Fruit fly (Drosophila melanogaster) whole organism, embryonic: ENCODE results near the gene CG1738.

Experiments
- BEAF-32 ChIP-seq: fragments of 200-800 bp; sonication (Bioruptor generic); optimal IDR thresholded peaks from 3 replicates; lab custom pipeline; 2017; ENCODE audit warnings: missing biosample characterization, missing genetic modification characterization, mild to moderate bottlenecking, moderate library complexity, missing genetic modification reagents
- CG10147 ChIP-seq: fragments of 200-800 bp; sonication (Bioruptor generic); optimal IDR thresholded peaks from 2 replicates; lab custom pipeline; 2019; ENCODE audit warnings: missing biosample characterization, mild to moderate bottlenecking, missing genetic modification characterization, moderate library complexity
- CG10959 ChIP-seq: fragments of 200-800 bp; sonication (Bioruptor generic); IDR thresholded peaks from 2 replicates; pipeline ENCODE4 v1.3.6; 2022; ENCODE audit warnings: missing biosample characterization, missing genetic modification characterization
- CG11247 ChIP-seq: fragments of 200-800 bp; sonication (Bioruptor generic); IDR thresholded peaks from 2 replicates; pipeline ENCODE4 v1.3.6; 2022; ENCODE audit warnings: missing biosample characterization, missing genetic modification characterization
- CG12236 ChIP-seq: fragments of 200-800 bp; sonication (Bioruptor generic); optimal IDR thresholded peaks from 2 replicates; lab custom pipeline; 2016; ENCODE audit warnings: missing biosample characterization, missing genetic modification characterization
- CG14860 ChIP-seq: fragments of 200-800 bp; sonication (Bioruptor generic); IDR thresholded peaks from 3 replicates; pipeline ENCODE4 v1.3.6; 2022; ENCODE audit warnings: missing biosample characterization, missing genetic modification characterization; ENCODE audit not compliant: partially characterized antibody
- CG15073 ChIP-seq: fragments of 200-800 bp; sonication (Bioruptor generic); optimal IDR thresholded peaks from 2 replicates; lab custom pipeline; 2016; ENCODE audit warnings: missing biosample characterization, missing genetic modification characterization
- CG15479 ChIP-seq: fragments of 200-800 bp; sonication (Bioruptor generic); optimal IDR thresholded peaks from 3 replicates; lab custom pipeline; 2019; ENCODE audit warnings: missing biosample characterization, mild to moderate bottlenecking, missing genetic modification characterization, moderate library complexity
- CG18011 ChIP-seq: fragments of 200-800 bp; sonication (Bioruptor generic); optimal IDR thresholded peaks from 2 replicates; lab custom pipeline; 2017; ENCODE audit warnings: missing biosample characterization, missing genetic modification characterization, mild to moderate bottlenecking, moderate library complexity, missing genotype
- CG18619 ChIP-seq: fragments of 200-800 bp; sonication (Bioruptor generic); optimal IDR thresholded peaks from 3 replicates; lab custom pipeline; 2017; ENCODE audit warnings: missing biosample characterization, mild to moderate bottlenecking, missing genetic modification characterization
- CG2712 ChIP-seq: fragments of 200-800 bp; optimal IDR thresholded peaks from 3 replicates; lab custom pipeline; 2019; ENCODE audit warnings: missing biosample characterization, mild to moderate bottlenecking, missing genetic modification characterization, moderate library complexity
- CG6765 ChIP-seq: fragments of 200-800 bp; sonication (Bioruptor generic); optimal IDR thresholded peaks from 3 replicates; lab custom pipeline; 2017; ENCODE audit warnings: missing biosample characterization, mild to moderate bottlenecking, missing genetic modification characterization
- CG7556 ChIP-seq: fragments of 200-800 bp; sonication (Bioruptor generic); optimal IDR thresholded peaks from 2 replicates; lab custom pipeline; 2017; ENCODE audit warnings: missing biosample characterization, mild to moderate bottlenecking, missing genetic modification characterization
- CG7839 ChIP-seq: fragments of 200-800 bp; sonication (Bioruptor generic); optimal IDR thresholded peaks from 3 replicates; lab custom pipeline; 2018; ENCODE audit warnings: missing biosample characterization, mild to moderate bottlenecking, missing genetic modification characterization, moderate library complexity
- CG8290 ChIP-seq, 3 experiments: fragments of 200-800 bp; sonication (Bioruptor generic); optimal IDR thresholded peaks; 2 replicates each; lab custom pipeline; 2016 to 2019; ENCODE audit warnings: missing biosample characterization in 3 of 3, missing genetic modification characterization in 3 of 3, mild to moderate bottlenecking in 2 of 3, moderate library complexity in 1 of 3
- CG9932 ChIP-seq: fragments of 200-800 bp; sonication (Bioruptor generic); IDR thresholded peaks from 2 replicates; pipeline ENCODE4 v1.3.6; 2022; ENCODE audit warnings: missing biosample characterization, missing genetic modification characterization
- CHES-1-like ChIP-seq: fragments of 200-800 bp; sonication (Bioruptor generic); optimal IDR thresholded peaks from 2 replicates; lab custom pipeline; 2016; ENCODE audit warnings: missing biosample characterization, missing genetic modification characterization
- Dip3 ChIP-seq: fragments of 200-800 bp; sonication (Bioruptor generic); optimal IDR thresholded peaks from 3 replicates; lab custom pipeline; 2016; ENCODE audit warnings: missing biosample characterization, missing genetic modification characterization
- Doc3 ChIP-seq: fragments of 200-800 bp; sonication (Bioruptor generic); IDR thresholded peaks from 3 replicates; pipeline ENCODE4 v1.3.6; 2022; ENCODE audit warnings: missing biosample characterization, missing genetic modification characterization; ENCODE audit not compliant: partially characterized antibody
- E2f1 ChIP-seq: fragments of 200-800 bp; sonication (Bioruptor generic); IDR thresholded peaks from 2 replicates; pipeline ENCODE4 v1.3.6; 2022; ENCODE audit warnings: missing biosample characterization, missing genetic modification characterization
- E2f2 ChIP-seq: fragments of 200-800 bp; sonication (Bioruptor generic); IDR thresholded peaks from 2 replicates; pipeline ENCODE4 v1.3.6; 2022; ENCODE audit warnings: missing biosample characterization, missing genetic modification characterization
- ERR ChIP-seq: fragments of 200-800 bp; sonication (Bioruptor generic); optimal IDR thresholded peaks from 2 replicates; lab custom pipeline; 2016; ENCODE audit warnings: missing biosample characterization, missing genetic modification characterization
- Eip74EF ChIP-seq, 2 experiments: fragments of 200-800 bp in 1 of 2; fragments of >200 bp in 1 of 2; sonication (Bioruptor generic) in 1 of 2; optimal IDR thresholded peaks; 2 replicates each; lab custom pipeline; 2017 to 2019; ENCODE audit warnings: missing biosample characterization in 2 of 2, missing genetic modification characterization in 2 of 2, mild to moderate bottlenecking in 1 of 2, moderate library complexity in 1 of 2
- Ets97D ChIP-seq: fragments of 200-800 bp; sonication (Bioruptor generic); optimal IDR thresholded peaks from 3 replicates; lab custom pipeline; 2016; ENCODE audit warnings: missing biosample characterization, missing genetic modification characterization
- HLH3B ChIP-seq: fragments of 200-800 bp; sonication (Bioruptor generic); IDR thresholded peaks from 2 replicates; pipeline ENCODE4 v1.3.6; 2022; ENCODE audit warnings: missing biosample characterization, missing genetic modification characterization
- MESR4 ChIP-seq: fragments of 200-800 bp; sonication (Bioruptor generic); optimal IDR thresholded peaks from 2 replicates; lab custom pipeline; 2018; ENCODE audit warnings: missing biosample characterization, mild to moderate bottlenecking, missing genetic modification characterization, moderate library complexity
- Myb ChIP-seq: fragments of 200-800 bp; sonication (Bioruptor generic); optimal IDR thresholded peaks from 2 replicates; lab custom pipeline; 2016; ENCODE audit warnings: missing biosample characterization, missing genetic modification characterization
- NC2α ChIP-seq: fragments of 200-800 bp; sonication (Bioruptor generic); optimal IDR thresholded peaks from 2 replicates; lab custom pipeline; 2016; ENCODE audit warnings: missing biosample characterization, missing genetic modification characterization
- Sox100B ChIP-seq: fragments of 200-800 bp; sonication (Bioruptor generic); optimal IDR thresholded peaks from 3 replicates; lab custom pipeline; 2018; ENCODE audit warnings: missing biosample characterization, mild to moderate bottlenecking, missing genetic modification characterization
- Usf ChIP-seq: fragments of 200-800 bp; sonication (Bioruptor generic); optimal IDR thresholded peaks from 2 replicates; lab custom pipeline; 2017; ENCODE audit warnings: missing genotype, missing biosample characterization, missing genetic modification characterization
- ase ChIP-seq: fragments of 200-800 bp; sonication (Bioruptor generic); IDR thresholded peaks from 3 replicates; pipeline ENCODE4 v1.3.6; 2022; ENCODE audit warnings: missing biosample characterization, missing genetic modification characterization
- cato ChIP-seq: fragments of 200-800 bp; sonication (Bioruptor generic); optimal IDR thresholded peaks from 2 replicates; lab custom pipeline; 2016; ENCODE audit warnings: missing biosample characterization, missing genetic modification characterization, borderline replicate concordance
- emc ChIP-seq: fragments of 200-800 bp; sonication (Bioruptor generic); optimal IDR thresholded peaks from 2 replicates; lab custom pipeline; 2016; ENCODE audit warnings: missing biosample characterization, missing genetic modification characterization
- en ChIP-seq: fragments of 200-800 bp; sonication (Bioruptor generic); optimal IDR thresholded peaks from 2 replicates; lab custom pipeline; 2016; ENCODE audit warnings: missing biosample characterization, missing genetic modification characterization
- esg ChIP-seq: fragments of 200-800 bp; sonication (Bioruptor generic); conservative IDR thresholded peaks from 2 replicates; pipeline ENCODE4 v1.3.6; 2022; ENCODE audit warnings: missing biosample characterization, missing genetic modification characterization
- gcm2 ChIP-seq: fragments of 200-800 bp; sonication (Bioruptor generic); optimal IDR thresholded peaks from 2 replicates; lab custom pipeline; 2016; ENCODE audit warnings: missing biosample characterization, missing genetic modification characterization
- grau ChIP-seq: fragments of 200-800 bp; optimal IDR thresholded peaks from 3 replicates; lab custom pipeline; 2019; ENCODE audit warnings: missing biosample characterization, mild to moderate bottlenecking, missing genetic modification characterization, moderate library complexity
- inv ChIP-seq: fragments of 200-800 bp; sonication (Bioruptor generic); IDR thresholded peaks from 2 replicates; pipeline ENCODE4 v1.3.6; 2022; ENCODE audit warnings: missing biosample characterization, missing genetic modification characterization; ENCODE audit not compliant: partially characterized antibody
- kay ChIP-seq: fragments of 200-800 bp; sonication (Bioruptor generic); optimal IDR thresholded peaks from 2 replicates; lab custom pipeline; 2016; ENCODE audit warnings: missing biosample characterization, missing genetic modification characterization
- lov ChIP-seq, 2 experiments: fragments of 200-800 bp in 1 of 2; fragments of >200 bp in 1 of 2; sonication (Bioruptor generic) in 1 of 2; IDR thresholded peaks in 1 of 2; optimal IDR thresholded peaks in 1 of 2; 2 replicates in 1 of 2; 3 replicates in 1 of 2; pipeline versions ENCODE4 v1.3.6 to Lab custom; 2017 to 2022; ENCODE audit warnings: missing biosample characterization in 1 of 2, missing genetic modification characterization in 1 of 2
- luna ChIP-seq: fragments of 200-800 bp; sonication (Bioruptor generic); optimal IDR thresholded peaks from 2 replicates; lab custom pipeline; 2016; ENCODE audit warnings: missing biosample characterization, missing genetic modification characterization
- maf-S ChIP-seq: fragments of 200-800 bp; sonication (Bioruptor generic); optimal IDR thresholded peaks from 2 replicates; lab custom pipeline; 2016; ENCODE audit warnings: missing biosample characterization, missing genetic modification characterization
- peb ChIP-seq: fragments of 200-800 bp; sonication (Bioruptor generic); IDR thresholded peaks from 2 replicates; pipeline ENCODE4 v1.3.6; 2022; ENCODE audit warnings: missing biosample characterization, missing genetic modification characterization
- pum ChIP-seq: fragments of 200-800 bp; sonication (Bioruptor generic); optimal IDR thresholded peaks from 2 replicates; lab custom pipeline; 2016; ENCODE audit warnings: missing biosample characterization, missing genetic modification characterization
- pzg ChIP-seq: fragments of 200-800 bp; sonication (Bioruptor generic); optimal IDR thresholded peaks from 3 replicates; lab custom pipeline; 2018; ENCODE audit warnings: missing biosample characterization, mild to moderate bottlenecking, missing genetic modification characterization, moderate library complexity
- run ChIP-seq: fragments of 200-800 bp; sonication (Bioruptor generic); optimal IDR thresholded peaks from 3 replicates; lab custom pipeline; 2018; ENCODE audit warnings: missing biosample characterization, mild to moderate bottlenecking, missing genetic modification characterization
- slbo ChIP-seq: fragments of 200-800 bp; sonication (Bioruptor generic); IDR thresholded peaks from 2 replicates; pipeline ENCODE4 v1.3.6; 2022; ENCODE audit warnings: missing biosample characterization, missing genetic modification characterization
- slou ChIP-seq: fragments of 200-800 bp; sonication (Bioruptor generic); optimal IDR thresholded peaks from 3 replicates; lab custom pipeline; 2016; ENCODE audit warnings: missing biosample characterization, missing genetic modification characterization
- unpg ChIP-seq: fragments of 200-800 bp; sonication (Bioruptor generic); optimal IDR thresholded peaks from 3 replicates; lab custom pipeline; 2018; ENCODE audit warnings: missing biosample characterization, mild to moderate bottlenecking, missing genetic modification characterization, moderate library complexity

Gene CG1738

dm6 chrX:11351351-11351750, 2.5 kb downstream of the CG1738 start (continued):
- peak; percentile 95 for TF ChIP-seq unpg (GFP tag; lab: Kevin White, UChicago)
- peak; percentile 90 for TF ChIP-seq CHES-1-like (GFP tag; lab: Kevin White, UChicago)
- TF ChIP-seq pzg (GFP tag; lab: Kevin White, UChicago) = peak; percentile 18
- TF ChIP-seq CG7556 = peak; percentile 87
- TF ChIP-seq CG6765 (GFP tag; lab: Kevin White, UChicago) = peak; percentile 78
- TF ChIP-seq HLH3B (GFP tag; lab: Robert Waterston, UW) = peak; percentile 96
- peak; percentile 78 for TF ChIP-seq E2f2 (GFP tag; lab: Robert Waterston, UW)
- TF ChIP-seq CG18619 (GFP tag; lab: Kevin White, UChicago) = peak; percentile 88
- TF ChIP-seq inv (GFP tag; lab: Robert Waterston, UW) = no peak
- peak; percentile 80 for TF ChIP-seq emc (GFP tag; lab: Kevin White, UChicago)
- peak; percentile 69 for TF ChIP-seq run
- no peak for TF ChIP-seq CG14860 (GFP tag; lab: Robert Waterston, UW)
- TF ChIP-seq lov (optimal IDR thresholded peaks at IDR 0.05; lab: Kevin White, UChicago) = no peak
- peak; percentile 95 for TF ChIP-seq lov (GFP tag; IDR thresholded peaks at IDR 0.05; lab: Robert Waterston, UW)
- TF ChIP-seq grau (tag; lab: Kevin White, UChicago) = peak; percentile 99
- peak; percentile 92 for TF ChIP-seq pum (GFP tag; lab: Kevin White, UChicago)
- peak; percentile 90 for TF ChIP-seq maf-S (GFP tag; lab: Kevin White, UChicago)
- TF ChIP-seq CG15479 = peak; percentile 20
- TF ChIP-seq MESR4 (GFP tag; lab: Kevin White, UChicago) = peak; percentile 12
- TF ChIP-seq CG10959 (GFP tag; lab: Robert Waterston, UW) = peak; percentile 88
- peak; percentile 75 for TF ChIP-seq CG18011 (GFP tag; lab: Kevin White, UChicago)
- TF ChIP-seq cato (GFP tag; lab: Kevin White, UChicago) = peak; percentile 82
- peak; percentile 97 for TF ChIP-seq slbo (GFP tag; lab: Robert Waterston, UW)
- TF ChIP-seq Usf (GFP tag; lab: Kevin White, UChicago) = peak; percentile 87
- TF ChIP-seq Ets97D (GFP tag; lab: Kevin White, UChicago) = peak; percentile 63
- TF ChIP-seq kay = peak; percentile 79
- peak; percentile 73 for TF ChIP-seq CG8290 (GFP tag; optimal IDR thresholded peaks at IDR 0.05; lab: Kevin White, UChicago)
- TF ChIP-seq CG8290 (tag; optimal IDR thresholded peaks at IDR 0.05; lab: Kevin White, UChicago) = peak in 1 of 2 experiments; percentile 99
- peak; percentile 95 for TF ChIP-seq ase (GFP tag; lab: Robert Waterston, UW)
- TF ChIP-seq CG15073 (GFP tag; lab: Kevin White, UChicago) = peak; percentile 75
- TF ChIP-seq NC2α (GFP tag; lab: Kevin White, UChicago) = peak; percentile 84
- peak; percentile 76 for TF ChIP-seq CG12236
- peak; percentile 94 for TF ChIP-seq CG7839
- TF ChIP-seq CG9932 (GFP tag; lab: Robert Waterston, UW) = peak; percentile 94
- TF ChIP-seq Myb = peak; percentile 82
- peak; percentile 88 for TF ChIP-seq en (GFP tag; lab: Kevin White, UChicago)
- peak; percentile 74 for TF ChIP-seq slou (GFP tag; lab: Kevin White, UChicago)
- no peak for TF ChIP-seq Doc3
- peak; percentile 60 for TF ChIP-seq gcm2 (GFP tag; lab: Kevin White, UChicago)
- peak; percentile 93 for TF ChIP-seq esg (GFP tag; lab: Robert Waterston, UW)
- TF ChIP-seq Dip3 = peak; percentile 93
- peak; percentile 94 for TF ChIP-seq CG11247
- TF ChIP-seq Sox100B = peak; percentile 78
- TF ChIP-seq luna (GFP tag; lab: Kevin White, UChicago) = peak; percentile 73
- peak; percentile 92 for TF ChIP-seq ERR
- TF ChIP-seq peb = peak; percentile 79
- TF ChIP-seq Eip74EF (GFP tag; optimal IDR thresholded peaks at IDR 0.05; lab: Kevin White, UChicago) = peak in 1 of 2 experiments; percentile 81
- peak; percentile 91 for TF ChIP-seq CG2712 (tag; lab: Kevin White, UChicago)
- peak; percentile 80 for TF ChIP-seq CG10147 (GFP tag; lab: Kevin White, UChicago)
- TF ChIP-seq E2f1 (GFP tag; lab: Robert Waterston, UW) = peak; percentile 96
- TF ChIP-seq BEAF-32 (GFP tag; lab: Kevin White, UChicago) = no peak
